Worm (Caenorhabditis elegans) whole organism, mixed stage, embryonic: ENCODE results near the gene clec-83.

Experiments used
- M03D4.4 ChIP-seq: sonication (generic microtip); optimal IDR thresholded peaks from 2 replicates; lab custom pipeline; 2017; ENCODE audit warnings: mild to moderate bottlenecking, missing genetic modification characterization, missing compliant biosample characterization
- bed-3 ChIP-seq: fragments of 200-800 bp; sonication (Bioruptor generic); optimal IDR thresholded peaks from 3 replicates; lab custom pipeline; 2018; ENCODE audit warnings: mild to moderate bottlenecking, missing genetic modification characterization, moderate library complexity, missing compliant biosample characterization
- ceh-39 ChIP-seq: fragments of 150-350 bp; optimal IDR thresholded peaks from 2 replicates; lab custom pipeline; 2014; ENCODE audit warnings: missing biosample characterization, missing genetic modification characterization
- ceh-43 ChIP-seq: fragments of 200-800 bp; sonication (Bioruptor generic); optimal IDR thresholded peaks from 2 replicates; lab custom pipeline; 2018; ENCODE audit warnings: mild to moderate bottlenecking, missing genetic modification characterization, moderate library complexity, missing compliant biosample characterization
- ceh-83 ChIP-seq: fragments of 200-800 bp; sonication (Bioruptor generic); optimal IDR thresholded peaks from 2 replicates; lab custom pipeline; 2018; ENCODE audit warnings: mild to moderate bottlenecking, missing genetic modification characterization, missing compliant biosample characterization
- ces-1 ChIP-seq: fragments of 150-350 bp; optimal IDR thresholded peaks from 2 replicates; lab custom pipeline; 2014; ENCODE audit warnings: missing biosample characterization, missing genetic modification reagents, missing genetic modification characterization
- cnd-1 ChIP-seq: fragments of 200-800 bp; sonication (Bioruptor generic); optimal IDR thresholded peaks from 2 replicates; lab custom pipeline; 2018; ENCODE audit warnings: mild to moderate bottlenecking, missing genetic modification characterization, missing compliant biosample characterization
- elt-1 ChIP-seq: sonication (generic microtip); optimal IDR thresholded peaks from 2 replicates; lab custom pipeline; 2017; ENCODE audit warnings: missing genetic modification characterization, mild to moderate bottlenecking, missing compliant biosample characterization, antibody characterized with exemption, moderate library complexity, borderline replicate concordance; ENCODE audit not compliant: insufficient read depth
- elt-3 ChIP-seq: fragments of 150-350 bp; optimal IDR thresholded peaks from 2 replicates; lab custom pipeline; 2014; ENCODE audit warnings: missing biosample characterization, missing genetic modification characterization
- flh-1 ChIP-seq: fragments of 200-800 bp; sonication (Bioruptor generic); optimal IDR thresholded peaks from 2 replicates; lab custom pipeline; 2018; ENCODE audit warnings: mild to moderate bottlenecking, missing genetic modification characterization, moderate library complexity, missing compliant biosample characterization
- ham-2 ChIP-seq: fragments of 200-800 bp; sonication (Bioruptor generic); optimal IDR thresholded peaks from 2 replicates; lab custom pipeline; 2018; ENCODE audit warnings: mild to moderate bottlenecking, missing genetic modification characterization, missing compliant biosample characterization
- hlh-1 ChIP-seq: fragments of 150-350 bp; optimal IDR thresholded peaks from 2 replicates; lab custom pipeline; 2014; ENCODE audit warnings: missing biosample characterization, missing genetic modification reagents, missing genetic modification characterization
- lin-13 ChIP-seq: fragments of 150-350 bp; optimal IDR thresholded peaks from 2 replicates; lab custom pipeline; 2014; ENCODE audit warnings: missing biosample characterization, missing genetic modification characterization
- lin-32 ChIP-seq: fragments of 200-800 bp; sonication (Bioruptor generic); optimal IDR thresholded peaks from 2 replicates; lab custom pipeline; 2018; ENCODE audit warnings: mild to moderate bottlenecking, missing genetic modification characterization, missing compliant biosample characterization
- lsy-2 ChIP-seq: fragments of 150-350 bp; optimal IDR thresholded peaks from 2 replicates; lab custom pipeline; 2014; ENCODE audit warnings: missing biosample characterization, missing genetic modification characterization
- mab-5 ChIP-seq: fragments of 150-350 bp; optimal IDR thresholded peaks from 2 replicates; lab custom pipeline; 2014; ENCODE audit warnings: missing biosample characterization, missing genetic modification characterization
- mep-1 ChIP-seq: fragments of 150-350 bp; optimal IDR thresholded peaks from 2 replicates; lab custom pipeline; 2017; ENCODE audit warnings: missing biosample characterization, missing genetic modification reagents, missing genetic modification characterization, inconsistent platforms
- mls-2 ChIP-seq: sonication (generic microtip); optimal IDR thresholded peaks from 2 replicates; lab custom pipeline; 2016; ENCODE audit warnings: mild to moderate bottlenecking, missing genetic modification characterization, moderate library complexity, missing compliant biosample characterization
- nhr-12 ChIP-seq: fragments of 150-350 bp; optimal IDR thresholded peaks from 2 replicates; lab custom pipeline; 2014; ENCODE audit warnings: missing biosample characterization, missing genetic modification characterization
- nhr-2 ChIP-seq: fragments of 150-350 bp; optimal IDR thresholded peaks from 2 replicates; lab custom pipeline; 2014; ENCODE audit warnings: missing biosample characterization, missing genetic modification characterization
- nhr-237 ChIP-seq: fragments of 150-350 bp; optimal IDR thresholded peaks from 2 replicates; lab custom pipeline; 2014; ENCODE audit warnings: missing biosample characterization, missing genetic modification characterization
- nhr-28 ChIP-seq: fragments of 150-350 bp; optimal IDR thresholded peaks from 2 replicates; lab custom pipeline; 2014; ENCODE audit warnings: missing biosample characterization, missing genetic modification characterization
- nhr-76 ChIP-seq: sonication (generic microtip); optimal IDR thresholded peaks from 2 replicates; lab custom pipeline; 2017; ENCODE audit warnings: missing biosample characterization, missing genetic modification characterization
- sem-2 ChIP-seq: fragments of 200-800 bp; sonication (Bioruptor generic); optimal IDR thresholded peaks from 2 replicates; lab custom pipeline; 2018; ENCODE audit warnings: mild to moderate bottlenecking, missing genetic modification characterization, missing compliant biosample characterization
- snpc-4 ChIP-seq: fragments of 150-350 bp; optimal IDR thresholded peaks from 2 replicates; lab custom pipeline; 2014; ENCODE audit warnings: missing biosample characterization, missing genetic modification characterization
- sptf-1 ChIP-seq: sonication (generic microtip); optimal IDR thresholded peaks from 2 replicates; lab custom pipeline; 2017; ENCODE audit warnings: mild to moderate bottlenecking, missing genetic modification characterization, moderate library complexity, missing compliant biosample characterization
- tbx-8 ChIP-seq: fragments of 200-800 bp; sonication (Bioruptor generic); optimal IDR thresholded peaks from 2 replicates; lab custom pipeline; 2018; ENCODE audit warnings: mild to moderate bottlenecking, missing genetic modification characterization, moderate library complexity, missing compliant biosample characterization
- unc-120 ChIP-seq: sonication (generic microtip); optimal IDR thresholded peaks from 2 replicates; lab custom pipeline; 2017; ENCODE audit warnings: missing genetic modification characterization, missing compliant biosample characterization; ENCODE audit not compliant: poor library complexity, severe bottlenecking
- unc-39 ChIP-seq: fragments of 150-350 bp; optimal IDR thresholded peaks from 2 replicates; lab custom pipeline; 2014; ENCODE audit warnings: missing biosample characterization, missing genetic modification characterization
- unc-62 ChIP-seq: fragments of 150-350 bp; optimal IDR thresholded peaks from 2 replicates; lab custom pipeline; 2014; ENCODE audit warnings: missing biosample characterization, missing genetic modification reagents, missing genetic modification characterization
- zip-8 ChIP-seq: fragments of 150-350 bp; optimal IDR thresholded peaks from 2 replicates; lab custom pipeline; 2014; ENCODE audit warnings: missing biosample characterization, missing genetic modification characterization
- ztf-11 ChIP-seq: fragments of 150-350 bp; optimal IDR thresholded peaks from 2 replicates; lab custom pipeline; 2014; ENCODE audit warnings: missing biosample characterization, missing genetic modification characterization

clec-83 gene

ce11 chrIV:2887245-2887644 is 46.0 kb upstream of the clec-83 start:
- no peak for TF ChIP-seq cnd-1
- TF ChIP-seq elt-3 (tag; lab: Kevin White, UChicago): no peak
- TF ChIP-seq mls-2: no peak
- TF ChIP-seq ceh-83 (GFP tag; lab: Kevin White, UChicago): no peak
- no peak for TF ChIP-seq mep-1
- no peak for TF ChIP-seq bed-3 (GFP tag; lab: Kevin White, UChicago)
- no peak for TF ChIP-seq sptf-1 (tag; lab: Kevin White, UChicago)
- no peak for TF ChIP-seq unc-62 (GFP tag; lab: Kevin White, UChicago)
- TF ChIP-seq lin-32 (GFP tag; lab: Kevin White, UChicago): no peak
- no peak for TF ChIP-seq mab-5 (tag; lab: Kevin White, UChicago)
- TF ChIP-seq nhr-237 (tag; lab: Kevin White, UChicago): no peak
- no peak for TF ChIP-seq unc-39
- TF ChIP-seq M03D4.4 (tag; lab: Kevin White, UChicago): no peak
- TF ChIP-seq nhr-28 (tag; lab: Kevin White, UChicago): no peak

ce11 chrIV:2886655-2887054 is 45.4 kb upstream of the clec-83 start, which contains the start of gene dml-1:
TSS of gene dml-1 (plus strand) at chrIV:2886955.
- no peak for TF ChIP-seq nhr-2 (tag; lab: Kevin White, UChicago)
- TF ChIP-seq mab-5 (tag; lab: Kevin White, UChicago): no peak
- no peak for TF ChIP-seq unc-39
- TF ChIP-seq lin-13 (tag; lab: Kevin White, UChicago): no peak
- no peak for TF ChIP-seq lsy-2 (tag; lab: Kevin White, UChicago)
- TF ChIP-seq nhr-12 (tag; lab: Kevin White, UChicago): no peak
- TF ChIP-seq ztf-11 (tag; lab: Kevin White, UChicago): no peak
- no peak for TF ChIP-seq snpc-4 (tag; lab: Kevin White, UChicago)
- TF ChIP-seq sptf-1 (tag; lab: Kevin White, UChicago): no peak
- TF ChIP-seq tbx-8: no peak
- TF ChIP-seq ceh-43 (GFP tag; lab: Kevin White, UChicago): no peak
- no peak for TF ChIP-seq ces-1 (GFP tag; lab: Kevin White, UChicago)
- no peak for TF ChIP-seq mls-2
- TF ChIP-seq ham-2 (GFP tag; lab: Kevin White, UChicago): no peak
- TF ChIP-seq ceh-39 (tag; lab: Kevin White, UChicago): no peak
- no peak for TF ChIP-seq sem-2
- no peak for TF ChIP-seq cnd-1
- TF ChIP-seq, all 35 proteins: peak for 0

- TF ChIP-seq unc-62 (GFP tag; lab: Kevin White, UChicago) (peak; percentile 39), unc-120 (tag; lab: Kevin White, UChicago) (peak; percentile 1), hlh-1 (tag; lab: Kevin White, UChicago) (peak; percentile 36), lin-32 (GFP tag; lab: Kevin White, UChicago) (no peak), mls-2 (no peak)
Measured at ce11 chrIV:2885260-2885659, 44.0 kb upstream of the clec-83 start.

ce11 chrIV:2864743-2865142 is 23.5 kb upstream of the clec-83 start, which contains the start of gene Y54G2A.16:
TSS of gene Y54G2A.16 (minus strand) at chrIV:2864843.
- no peak for TF ChIP-seq elt-3 (tag; lab: Kevin White, UChicago)
- TF ChIP-seq ztf-11 (tag; lab: Kevin White, UChicago): no peak
- TF ChIP-seq mab-5 (tag; lab: Kevin White, UChicago): no peak
- no peak for TF ChIP-seq nhr-12 (tag; lab: Kevin White, UChicago)
- no peak for TF ChIP-seq snpc-4 (tag; lab: Kevin White, UChicago)
- no peak for TF ChIP-seq sem-2
- no peak for TF ChIP-seq unc-39
- TF ChIP-seq flh-1 (GFP tag; lab: Kevin White, UChicago): no peak
- no peak for TF ChIP-seq ham-2 (GFP tag; lab: Kevin White, UChicago)
- TF ChIP-seq elt-1 (tag; lab: Kevin White, UChicago): no peak
- TF ChIP-seq cnd-1: no peak
- TF ChIP-seq ceh-39 (tag; lab: Kevin White, UChicago): no peak
- TF ChIP-seq nhr-76 (tag; lab: Kevin White, UChicago): no peak
- no peak for TF ChIP-seq lin-32 (GFP tag; lab: Kevin White, UChicago)
- TF ChIP-seq nhr-237 (tag; lab: Kevin White, UChicago): no peak
- no peak for TF ChIP-seq sptf-1 (tag; lab: Kevin White, UChicago)
- TF ChIP-seq ces-1 (GFP tag; lab: Kevin White, UChicago): no peak
- TF ChIP-seq mep-1: no peak

- no peak for TF ChIP-seq lin-32 (GFP tag; lab: Kevin White, UChicago)
- TF ChIP-seq M03D4.4 (tag; lab: Kevin White, UChicago): no peak
- TF ChIP-seq bed-3 (GFP tag; lab: Kevin White, UChicago): no peak
- no peak for TF ChIP-seq unc-62 (GFP tag; lab: Kevin White, UChicago)
- TF ChIP-seq sptf-1 (tag; lab: Kevin White, UChicago): no peak
- TF ChIP-seq lin-13 (tag; lab: Kevin White, UChicago): no peak
- no peak for TF ChIP-seq tbx-8
- no peak for TF ChIP-seq ham-2 (GFP tag; lab: Kevin White, UChicago)
- no peak for TF ChIP-seq mab-5 (tag; lab: Kevin White, UChicago)
- TF ChIP-seq mls-2: no peak
- TF ChIP-seq zip-8 (tag; lab: Kevin White, UChicago): no peak
Measured at ce11 chrIV:2858734-2859133, 17.5 kb upstream of the clec-83 start.
